Worm (Caenorhabditis elegans): Measurements from ENCODE around the gene bath-2.

Gene bath-2

DNA sequence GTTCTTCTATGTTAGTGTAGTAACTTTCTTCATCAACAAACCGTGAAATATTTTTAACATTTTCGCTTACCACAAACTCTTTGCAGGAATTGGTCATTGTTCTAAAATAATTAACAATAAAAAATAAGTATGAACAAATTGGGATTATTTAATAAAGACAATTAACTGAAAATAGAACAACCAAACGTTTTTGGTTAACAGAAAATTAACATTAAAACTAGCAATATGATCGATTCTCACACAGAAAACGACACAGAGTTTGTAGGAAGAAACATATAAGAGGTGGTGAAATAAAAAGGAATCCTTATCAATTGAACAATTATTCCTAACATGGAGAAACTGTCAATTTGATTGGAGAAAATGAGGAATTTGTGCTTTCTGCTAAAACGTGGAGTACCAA lies 43.9 kb downstream of the bath-2 start, which contains the start of gene math-16:
Gene math-16, minus strand, starts transcription at position 101 of the 400 bp plus-strand sequence.
- no peak for TF ChIP-seq attf-6 (GFP tag; IDR thresholded peaks at IDR 0.05)
- no peak for TF ChIP-seq B0336.3 (GFP tag; IDR thresholded peaks at IDR 0.05)
- TF ChIP-seq lir-1 (GFP tag; conservative IDR thresholded peaks at IDR 0.05), result no peak
- no peak for TF ChIP-seq dpl-1 (GFP tag; optimal IDR thresholded peaks at IDR 0.05)
- no peak for TF ChIP-seq F57C9.4 (tag; optimal IDR thresholded peaks at IDR 0.05)
- no peak for TF ChIP-seq Y53G8AR.9 (GFP tag; conservative IDR thresholded peaks at IDR 0.05)
- no peak for TF ChIP-seq athp-1 (tag; optimal IDR thresholded peaks at IDR 0.05)
- TF ChIP-seq pha-4 (tag; optimal IDR thresholded peaks at IDR 0.05), result no peak
- TF ChIP-seq nfyb-1 (GFP tag; IDR thresholded peaks at IDR 0.05), result no peak
- TF ChIP-seq him-1 (tag; optimal IDR thresholded peaks at IDR 0.05), result no peak
- no peak for TF ChIP-seq snpc-1.1 (tag; optimal IDR thresholded peaks at IDR 0.05; ENCODE audit: insufficient read depth)
- TF ChIP-seq lag-1 (GFP tag; IDR thresholded peaks at IDR 0.05), result no peak
- no peak for TF ChIP-seq sdz-38 (tag; optimal IDR thresholded peaks at IDR 0.05)
- no peak for TF ChIP-seq fkh-3 (tag; optimal IDR thresholded peaks at IDR 0.05)
- TF ChIP-seq ztf-22 (GFP tag; optimal IDR thresholded peaks at IDR 0.05), result no peak
- TF ChIP-seq ceh-27 (GFP tag; optimal IDR thresholded peaks at IDR 0.05), result no peak
- TF ChIP-seq C06A6.2 (GFP tag; conservative IDR thresholded peaks at IDR 0.05), result no peak
- no peak for TF ChIP-seq chd-7 (tag; optimal IDR thresholded peaks at IDR 0.05)
- no peak for TF ChIP-seq T07F8.4 (tag; optimal IDR thresholded peaks at IDR 0.05)

DNA sequence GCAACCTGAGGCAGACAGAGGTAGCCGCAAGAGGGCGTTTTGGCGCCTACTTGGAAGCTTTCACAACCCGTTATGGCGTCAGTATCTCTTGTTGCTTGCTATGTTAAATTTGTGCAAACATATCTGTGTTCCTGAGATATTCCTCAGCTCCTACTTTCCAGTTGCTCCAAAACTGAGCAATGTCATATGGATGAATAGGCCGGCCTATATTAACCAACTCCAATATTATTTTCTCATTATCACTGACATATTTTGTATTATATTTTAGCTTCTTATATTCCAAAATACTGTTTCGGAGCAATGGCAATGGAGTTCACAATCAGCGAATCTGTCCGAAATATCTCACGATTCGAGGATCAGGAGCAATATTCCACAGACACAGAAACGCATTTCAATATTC lies 46.9 kb downstream of the bath-2 start, which contains the start of gene math-13:
Gene math-13, plus strand, starts transcription at position 301 of the 400 bp plus-strand sequence.
- TF ChIP-seq B0261.1 (tag; optimal IDR thresholded peaks at IDR 0.05), result no peak
- no peak for TF ChIP-seq lin-26 (GFP tag; IDR thresholded peaks at IDR 0.05)
- TF ChIP-seq sea-2 (GFP tag; IDR thresholded peaks at IDR 0.05), result no peak
- no peak for TF ChIP-seq F37B4.10 (GFP tag; IDR thresholded peaks at IDR 0.05)
- no peak for TF ChIP-seq lir-1 (GFP tag; conservative IDR thresholded peaks at IDR 0.05)

Measured in whole organism, young adult.